Worm (Caenorhabditis elegans) whole organism, young adult: ENCODE data around the gene unc-22.

Experiments used
- C17E4.6 ChIP-seq: fragments of 200-800 bp; sonication (Bioruptor generic); IDR thresholded peaks from 2 replicates; pipeline ENCODE4 v1.3.6; 2022; ENCODE audit warnings: missing genetic modification reagents, missing genetic modification characterization, missing compliant biosample characterization
- F39B2.1 ChIP-seq: fragments of 200-800 bp; sonication (Bioruptor generic); IDR thresholded peaks from 2 replicates; pipeline ENCODE4 v1.3.6; 2022; ENCODE audit warnings: missing genetic modification reagents, missing genetic modification characterization, missing compliant biosample characterization
- F57C9.4 ChIP-seq: sonication (generic microtip); optimal IDR thresholded peaks from 2 replicates; lab custom pipeline; 2017; ENCODE audit warnings: mild to moderate bottlenecking, missing genetic modification characterization, missing compliant biosample characterization
- ceh-27 ChIP-seq: fragments of 200-800 bp; sonication (Bioruptor generic); optimal IDR thresholded peaks from 2 replicates; lab custom pipeline; 2018; ENCODE audit warnings: mild to moderate bottlenecking, missing genetic modification characterization, moderate library complexity, missing compliant biosample characterization
- egl-18 ChIP-seq: fragments of 200-800 bp; sonication (Bioruptor generic); IDR thresholded peaks from 2 replicates; pipeline ENCODE4 v1.3.6; 2022; ENCODE audit warnings: missing genetic modification reagents, missing genetic modification characterization, missing compliant biosample characterization
- egl-44 ChIP-seq: fragments of 200-800 bp; sonication (Bioruptor generic); IDR thresholded peaks from 2 replicates; pipeline ENCODE4 v1.3.6; 2022; ENCODE audit warnings: missing genetic modification reagents, missing genetic modification characterization, missing compliant biosample characterization
- lin-54 ChIP-seq: fragments of 200-800 bp; sonication (Bioruptor generic); optimal IDR thresholded peaks from 2 replicates; lab custom pipeline; 2018; ENCODE audit warnings: mild to moderate bottlenecking, missing genetic modification characterization, missing compliant biosample characterization
- lsl-1 ChIP-seq: fragments of 200-800 bp; sonication (Bioruptor generic); optimal IDR thresholded peaks from 2 replicates; lab custom pipeline; 2018; ENCODE audit warnings: mild to moderate bottlenecking, missing genetic modification characterization, moderate library complexity, missing compliant biosample characterization
- mxl-1 ChIP-seq: sonication (generic microtip); optimal IDR thresholded peaks from 2 replicates; lab custom pipeline; 2016; ENCODE audit warnings: missing genetic modification characterization, missing compliant biosample characterization
- pha-4 ChIP-seq: fragments of 150-350 bp; sonication (generic microtip); optimal IDR thresholded peaks from 2 replicates; lab custom pipeline; 2014; ENCODE audit warnings: missing biosample characterization, missing genetic modification reagents, missing genetic modification characterization
- sea-2 ChIP-seq: fragments of 200-800 bp; sonication (Bioruptor generic); IDR thresholded peaks from 2 replicates; pipeline ENCODE4 v1.3.6; 2022; ENCODE audit warnings: missing genetic modification characterization, missing compliant biosample characterization
- tlf-1 ChIP-seq: fragments of 200-800 bp; sonication (Bioruptor generic); optimal IDR thresholded peaks from 2 replicates; lab custom pipeline; 2018; ENCODE audit warnings: mild to moderate bottlenecking, missing genetic modification characterization, missing compliant biosample characterization
- unc-62 ChIP-seq: fragments of 150-350 bp; optimal IDR thresholded peaks from 2 replicates; lab custom pipeline; 2014; ENCODE audit warnings: missing biosample characterization, missing genetic modification reagents, missing genetic modification characterization

ce11 chrIV:12031003-12031402 is 20.2 kb upstream of the unc-22 start, which contains the start of the genes T12G3.6 and mrpl-51:
- TF ChIP-seq F57C9.4 (tag; lab: Kevin White, UChicago): no peak
- TF ChIP-seq F39B2.1: no peak
- TF ChIP-seq lin-54: peak; percentile 21
- no peak for TF ChIP-seq sea-2 (GFP tag; lab: Robert Waterston, UW)
- no peak for TF ChIP-seq pha-4 (tag; lab: Kevin White, UChicago)
- TF ChIP-seq lsl-1 (GFP tag; lab: Kevin White, UChicago): no peak
- no peak for TF ChIP-seq mxl-1 (tag; lab: Kevin White, UChicago)
- no peak for TF ChIP-seq ceh-27 (GFP tag; lab: Kevin White, UChicago)
- TF ChIP-seq tlf-1: no peak
- no peak for TF ChIP-seq egl-44 (GFP tag; lab: Robert Waterston, UW)
- TF ChIP-seq egl-18 (GFP tag; lab: Robert Waterston, UW): no peak
- TF ChIP-seq C17E4.6 (GFP tag; lab: Robert Waterston, UW): no peak
- no peak for TF ChIP-seq unc-62 (GFP tag; lab: Kevin White, UChicago)
